Fruit fly (Drosophila melanogaster): ENCODE results near the gene CG9632.

The CG9632 gene

DNA sequence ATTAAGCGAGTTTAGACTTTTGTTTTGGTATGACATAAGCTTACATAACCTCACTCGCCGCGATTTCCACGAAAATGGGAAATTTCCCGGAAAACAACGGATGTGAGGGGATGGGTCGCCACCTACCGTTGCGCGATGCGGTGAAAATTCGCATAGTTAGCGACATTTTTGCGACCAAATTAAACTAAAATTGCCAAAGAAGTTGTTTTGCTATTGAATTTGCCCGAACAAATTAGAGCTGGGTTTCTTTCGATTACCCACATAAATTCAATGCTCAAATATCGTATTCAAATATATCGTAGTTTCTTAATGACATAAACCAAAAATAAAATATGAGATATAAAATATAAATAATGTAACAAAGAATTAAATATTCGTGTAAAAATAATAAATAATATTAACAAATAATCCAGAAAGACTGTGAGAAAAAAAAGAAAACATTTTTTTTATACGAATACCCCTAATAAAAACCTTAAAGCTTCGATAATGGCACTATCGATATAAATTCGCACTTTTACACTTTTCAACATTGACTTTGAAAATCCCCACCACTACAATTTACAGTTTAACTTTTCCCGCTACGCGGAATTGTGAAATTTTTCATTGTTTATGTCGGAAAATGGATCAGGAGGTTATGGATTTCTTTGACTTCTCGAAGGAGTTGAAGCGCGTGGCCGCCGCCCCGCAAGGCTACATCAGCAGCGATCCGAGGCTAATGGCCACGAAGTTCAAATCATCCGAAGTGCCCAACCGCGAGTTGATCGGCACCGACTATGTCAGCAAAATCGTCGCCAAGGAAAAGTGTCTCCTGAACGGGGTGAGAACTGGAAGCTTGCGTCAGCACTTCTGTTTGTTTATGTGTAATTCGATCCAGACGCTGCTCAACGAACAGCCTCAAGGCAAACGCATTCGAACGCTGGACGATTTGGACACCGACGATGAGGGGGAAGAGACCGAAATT lies 22.9 kb upstream of the CG9632 start, which contains the start of the genes ND-23 and spn-E (continued):
- peak; percentile 81 for TF ChIP-seq nmo (GFP tag; optimal IDR thresholded peaks at IDR 0.05)
- no peak for TF ChIP-seq prd (optimal IDR thresholded peaks at IDR 0.05)
- TF ChIP-seq prd (GFP tag; IDR thresholded peaks at IDR 0.05) = peak; percentile 58
- peak; percentile 22; the same call in 1 of the 2 replicates for TF ChIP-seq lmd (GFP tag; IDR thresholded peaks at IDR 0.05)
- no peak for TF ChIP-seq CG17912 (GFP tag; optimal IDR thresholded peaks at IDR 0.05)
- peak; percentile 57 for TF ChIP-seq vvl (GFP tag; IDR thresholded peaks at IDR 0.05)
- TF ChIP-seq Chrac-16 (GFP tag; optimal IDR thresholded peaks at IDR 0.05) = peak; percentile 60
- 0 out of 2 replicates have a peak, but pooled peaks have one; percentile 58 for TF ChIP-seq sob (GFP tag; IDR thresholded peaks at IDR 0.05)
- no peak for TF ChIP-seq disco-r (GFP tag; optimal IDR thresholded peaks at IDR 0.05)
- peak; percentile 55 for TF ChIP-seq Hr3 (GFP tag; optimal IDR thresholded peaks at IDR 0.05)
- TF ChIP-seq nerfin-2 (GFP tag; IDR thresholded peaks at IDR 0.05; ENCODE audit: partially characterized antibody) = 0 out of 2 replicates have a peak, but pooled peaks have one; percentile 51
- TF ChIP-seq CG7839 (tag; optimal IDR thresholded peaks at IDR 0.05) = peak; percentile 70
- TF ChIP-seq Xrp1 (GFP tag; IDR thresholded peaks at IDR 0.05) = peak; percentile 55; the same call in 1 of the 2 replicates
- TF ChIP-seq aop (GFP tag; IDR thresholded peaks at IDR 0.05) = no peak
- peak in 1 of 3 experiments; percentile 55 for TF ChIP-seq lola (GFP tag; optimal IDR thresholded peaks at IDR 0.05)
- TF ChIP-seq CG10654 (GFP tag; optimal IDR thresholded peaks at IDR 0.05) = peak; percentile 27
- no peak for TF ChIP-seq psq (GFP tag; optimal IDR thresholded peaks at IDR 0.05)
- TF ChIP-seq CG17328 (GFP tag; IDR thresholded peaks at IDR 0.05) = peak; percentile 51; the same call in 1 of the 2 replicates
- TF ChIP-seq CG17568 (GFP tag; optimal IDR thresholded peaks at IDR 0.05) = no peak
- TF ChIP-seq knrl (GFP tag; IDR thresholded peaks at IDR 0.05; ENCODE audit: partially characterized antibody) = peak; percentile 86
- peak; percentile 31 for TF ChIP-seq trh (GFP tag; optimal IDR thresholded peaks at IDR 0.05)
- TF ChIP-seq CG3847 (GFP tag; IDR thresholded peaks at IDR 0.05) = peak; percentile 63
- TF ChIP-seq maf-S (GFP tag; optimal IDR thresholded peaks at IDR 0.05) = no peak
- peak in 1 of 2 experiments; percentile 99 for TF ChIP-seq Pdp1 (GFP tag; optimal IDR thresholded peaks at IDR 0.05)
- TF ChIP-seq CG2712 (tag; optimal IDR thresholded peaks at IDR 0.05) = peak; percentile 83
- TF ChIP-seq unpg (GFP tag; optimal IDR thresholded peaks at IDR 0.05) = peak; percentile 58
- TF ChIP-seq CG7745 (tag; optimal IDR thresholded peaks at IDR 0.05) = no peak
- peak; percentile 46; the same call in 1 of the 3 replicates for TF ChIP-seq CG14860 (GFP tag; IDR thresholded peaks at IDR 0.05; ENCODE audit: partially characterized antibody)
- TF ChIP-seq CG32767 (GFP tag; IDR thresholded peaks at IDR 0.05) = no peak
- peak; percentile 42; the same call in 1 of the 3 replicates for TF ChIP-seq Opbp (GFP tag; IDR thresholded peaks at IDR 0.05; ENCODE audit: partially characterized antibody)
- peak; percentile 60; the same call in 1 of the 3 replicates for TF ChIP-seq mld (GFP tag; IDR thresholded peaks at IDR 0.05; ENCODE audit: partially characterized antibody)
- peak; percentile 85 for TF ChIP-seq CG17829 (tag; optimal IDR thresholded peaks at IDR 0.05)
- no peak for TF ChIP-seq CG17385 (GFP tag; optimal IDR thresholded peaks at IDR 0.05)
- TF ChIP-seq gsb-n (tag; optimal IDR thresholded peaks at IDR 0.05) = peak; percentile 66
- TF ChIP-seq vnd (GFP tag; IDR thresholded peaks at IDR 0.05; ENCODE audit: partially characterized antibody) = peak; percentile 58; the same call in 2 of the 3 replicates
- TF ChIP-seq CG13123 (GFP tag; optimal IDR thresholded peaks at IDR 0.05) = peak; percentile 45
- TF ChIP-seq wek (GFP tag; optimal IDR thresholded peaks at IDR 0.05) = peak; percentile 93
- peak in 1 of 2 experiments; percentile 60 for TF ChIP-seq dpn (GFP tag; optimal IDR thresholded peaks at IDR 0.05)
- TF ChIP-seq CG7786 (GFP tag; optimal IDR thresholded peaks at IDR 0.05) = no peak
- peak; percentile 43 for TF ChIP-seq Meics (GFP tag; optimal IDR thresholded peaks at IDR 0.05)
- TF ChIP-seq CG9727 (GFP tag; optimal IDR thresholded peaks at IDR 0.05) = peak; percentile 40
- peak; percentile 55; the same call in 1 of the 2 replicates for TF ChIP-seq CG9215 (GFP tag; IDR thresholded peaks at IDR 0.05)
- TF ChIP-seq wdn (GFP tag; IDR thresholded peaks at IDR 0.05) = peak; percentile 43; the same call in 1 of the 2 replicates
- TF ChIP-seq trem (tag; optimal IDR thresholded peaks at IDR 0.05) = peak; percentile 49
- TF ChIP-seq CG13296 (GFP tag; optimal IDR thresholded peaks at IDR 0.05) = peak; percentile 21
- peak; percentile 14 for TF ChIP-seq CG12155 (GFP tag; optimal IDR thresholded peaks at IDR 0.05)

Data from whole organism, embryonic.